Fruit fly (Drosophila melanogaster) whole organism, prepupa: Measurements from ENCODE around the gene CG8066.

ENCODE experiments used
- CG11294 ChIP-seq: fragments of 200-800 bp; sonication (Bioruptor generic); IDR thresholded peaks from 2 replicates; pipeline ENCODE4 v1.3.6; 2022; ENCODE audit warnings: missing biosample characterization, missing genetic modification characterization
- CG11902 ChIP-seq: fragments of 200-800 bp; sonication (Bioruptor generic); optimal IDR thresholded peaks from 3 replicates; lab custom pipeline; 2016; ENCODE audit warnings: missing biosample characterization, missing genetic modification characterization
- CG31627 ChIP-seq: fragments of 200-800 bp; sonication (Bioruptor generic); optimal IDR thresholded peaks from 3 replicates; lab custom pipeline; 2016; ENCODE audit warnings: missing biosample characterization, missing genetic modification characterization
- CG32006 ChIP-seq: fragments of 200-800 bp; sonication (Bioruptor generic); optimal IDR thresholded peaks from 3 replicates; lab custom pipeline; 2017; ENCODE audit warnings: missing biosample characterization, mild to moderate bottlenecking, missing genetic modification characterization
- CG6854 ChIP-seq: fragments of 200-800 bp; sonication (Bioruptor generic); optimal IDR thresholded peaks from 2 replicates; lab custom pipeline; 2017; ENCODE audit warnings: missing biosample characterization, mild to moderate bottlenecking, missing genetic modification characterization
- CG8119 ChIP-seq: fragments of 200-800 bp; sonication (Bioruptor generic); IDR thresholded peaks from 3 replicates; pipeline ENCODE4 v1.3.6; 2022; ENCODE audit warnings: missing biosample characterization, missing genetic modification characterization
- Hr39 ChIP-seq: fragments of 200-800 bp; sonication (Bioruptor generic); optimal IDR thresholded peaks from 2 replicates; lab custom pipeline; 2016; ENCODE audit warnings: missing biosample characterization, missing genetic modification characterization
- Lpt ChIP-seq: fragments of 200-800 bp; sonication (Bioruptor generic); optimal IDR thresholded peaks from 3 replicates; lab custom pipeline; 2016; ENCODE audit warnings: missing biosample characterization, missing genetic modification characterization
- OdsH ChIP-seq: fragments of 200-800 bp; sonication (Bioruptor generic); optimal IDR thresholded peaks from 3 replicates; lab custom pipeline; 2016; ENCODE audit warnings: missing biosample characterization, missing genetic modification characterization
- Sox102F ChIP-seq: fragments of 200-800 bp; sonication (Bioruptor generic); optimal IDR thresholded peaks from 2 replicates; lab custom pipeline; 2016; ENCODE audit warnings: missing biosample characterization, mild to moderate bottlenecking, missing genetic modification characterization
- cyc ChIP-seq: fragments of 200-800 bp; sonication (Bioruptor generic); optimal IDR thresholded peaks from 3 replicates; lab custom pipeline; 2016; ENCODE audit warnings: missing biosample characterization, missing genetic modification characterization
- esn ChIP-seq: fragments of 200-800 bp; sonication (Bioruptor generic); optimal IDR thresholded peaks from 2 replicates; lab custom pipeline; 2016; ENCODE audit warnings: missing biosample characterization, mild to moderate bottlenecking, missing genetic modification characterization, moderate library complexity

DNA sequence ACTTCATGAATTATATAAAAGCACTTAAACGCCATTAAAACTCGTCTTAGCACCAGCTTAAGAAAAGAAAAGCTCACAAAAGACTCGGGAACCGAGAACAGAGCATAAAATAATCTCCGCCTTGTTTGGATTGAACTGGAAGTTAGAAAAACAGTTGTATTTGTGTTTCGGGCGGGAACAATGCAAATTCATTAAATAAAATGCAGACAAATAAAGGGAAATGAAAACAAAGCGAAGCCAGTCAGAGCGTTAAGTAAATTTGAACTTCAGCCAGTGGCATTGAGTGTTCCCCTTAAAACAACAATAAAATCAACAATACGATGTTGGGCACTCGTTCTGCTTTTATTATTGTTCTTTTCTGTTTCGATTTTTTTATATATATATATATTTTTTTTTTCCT, 42.0 kb downstream of the CG8066 start:
- no peak for TF ChIP-seq cyc (GFP tag; lab: Kevin White, UChicago)
- no peak for TF ChIP-seq CG31627 (GFP tag; lab: Kevin White, UChicago)
- TF ChIP-seq OdsH (GFP tag; lab: Kevin White, UChicago) = no peak
- TF ChIP-seq CG32006 (GFP tag; lab: Kevin White, UChicago) = no peak
- TF ChIP-seq Sox102F (GFP tag; lab: Kevin White, UChicago) = no peak
- TF ChIP-seq Lpt = no peak
- no peak for TF ChIP-seq esn
- TF ChIP-seq CG8119 (GFP tag; lab: Robert Waterston, UW) = no peak
- no peak for TF ChIP-seq CG11294
- no peak for TF ChIP-seq CG11902 (GFP tag; lab: Kevin White, UChicago)
- no peak for TF ChIP-seq CG6854 (GFP tag; lab: Kevin White, UChicago)
- TF ChIP-seq Hr39 (GFP tag; lab: Kevin White, UChicago) = no peak
